Worm (Caenorhabditis elegans) whole organism, L4/young adult: ENCODE data around the gene nas-31.

ENCODE experiments used
- W03F9.2 ChIP-seq: fragments of 150-350 bp; optimal IDR thresholded peaks from 2 replicates; lab custom pipeline; 2014; ENCODE audit warnings: missing biosample characterization, missing genetic modification characterization
- dao-5 ChIP-seq: sonication (generic microtip); optimal IDR thresholded peaks from 2 replicates; lab custom pipeline; 2016; ENCODE audit warnings: missing genotype, missing genetic modification characterization, moderate library complexity, missing compliant biosample characterization
- him-1 ChIP-seq: sonication (generic microtip); optimal IDR thresholded peaks from 2 replicates; lab custom pipeline; 2016; ENCODE audit warnings: missing genotype, missing genetic modification reagents, missing genetic modification characterization, missing compliant biosample characterization

ce11 chrV:10958322-10958900, 36.8 kb upstream of the nas-31 start, which contains the start of gene pigt-1:
- TF ChIP-seq him-1 (no peak), dao-5 (no peak), W03F9.2 (peak; percentile 11)
